Worm (Caenorhabditis elegans) whole organism, L2 larva: ENCODE results near the gene M7.8.
A peak's percentile ranks its signal among the peaks of the same experiment; 100 is the strongest.

ENCODE experiments used
- ama-1 ChIP-seq: fragments of 150-350 bp; optimal IDR thresholded peaks from 2 replicates; lab custom pipeline; 2018; ENCODE audit warnings: inconsistent platforms
- ceh-16 ChIP-seq: fragments of 150-350 bp; optimal IDR thresholded peaks from 2 replicates; lab custom pipeline; 2014; ENCODE audit warnings: missing biosample characterization, missing genetic modification characterization
- elt-1 ChIP-seq: fragments of 150-350 bp; optimal IDR thresholded peaks from 2 replicates; lab custom pipeline; 2014; ENCODE audit warnings: missing biosample characterization, missing genetic modification characterization
- lsy-2 ChIP-seq, 2 experiments: fragments of 150-350 bp in 1 of 2; sonication (generic microtip) in 1 of 2; optimal IDR thresholded peaks; 2 replicates each; lab custom pipeline; 2014 to 2017; ENCODE audit warnings: missing biosample characterization in 2 of 2, missing genetic modification characterization in 2 of 2
- nhr-23 ChIP-seq: fragments of 150-350 bp; optimal IDR thresholded peaks from 2 replicates; lab custom pipeline; 2014; ENCODE audit warnings: missing biosample characterization, missing genetic modification reagents, missing genetic modification characterization
- nhr-237 ChIP-seq: fragments of 150-350 bp; optimal IDR thresholded peaks from 2 replicates; lab custom pipeline; 2014; ENCODE audit warnings: missing biosample characterization, missing genetic modification characterization
- nhr-25 ChIP-seq: fragments of 150-350 bp; sonication (generic microtip); optimal IDR thresholded peaks from 3 replicates; lab custom pipeline; 2014; ENCODE audit warnings: missing biosample characterization, missing genetic modification characterization
- skn-1 ChIP-seq: sonication (generic microtip); optimal IDR thresholded peaks from 2 replicates; lab custom pipeline; 2017; ENCODE audit warnings: missing biosample characterization, missing genetic modification characterization
- snpc-4 ChIP-seq: fragments of 150-350 bp; optimal IDR thresholded peaks from 2 replicates; lab custom pipeline; 2014; ENCODE audit warnings: missing biosample characterization, missing genetic modification characterization
- unc-62 ChIP-seq: fragments of 150-350 bp; optimal IDR thresholded peaks from 2 replicates; lab custom pipeline; 2014; ENCODE audit warnings: missing biosample characterization, missing genetic modification reagents, missing genetic modification characterization
- ztf-4 ChIP-seq: fragments of 150-350 bp; optimal IDR thresholded peaks from 2 replicates; lab custom pipeline; 2014; ENCODE audit warnings: missing biosample characterization, missing genetic modification characterization

- TF ChIP-seq unc-62 (GFP tag; lab: Kevin White, UChicago) (no peak), ama-1 (lab: Kevin White, UChicago) (no peak), nhr-237 (tag; lab: Kevin White, UChicago) (no peak), ceh-16 (tag; lab: Kevin White, UChicago) (no peak), elt-1 (tag; lab: Kevin White, UChicago) (no peak), nhr-23 (tag; lab: Kevin White, UChicago) (no peak), nhr-25 (no peak), ztf-4 (no peak), snpc-4 (no peak), skn-1 (no peak), lsy-2 (tag; optimal IDR thresholded peaks at IDR 0.05; lab: Kevin White, UChicago) (peak in 1 of 2 experiments; percentile 21)
Observed at ce11 chrIV:11111898-11112297, 17.0 kb upstream of the M7.8 start.
